Fruit fly (Drosophila melanogaster) whole organism, wandering third instar larva: ENCODE results near the gene CG32091.

Experiments used
- Abd-B ChIP-seq: fragments of >200 bp; optimal IDR thresholded peaks from 2 replicates; lab custom pipeline; 2017; ENCODE audit warnings: missing biosample characterization, missing genetic modification characterization
- CG32264 ChIP-seq: fragments of 200-800 bp; sonication (Bioruptor generic); optimal IDR thresholded peaks from 2 replicates; lab custom pipeline; 2016; ENCODE audit warnings: missing biosample characterization, missing genetic modification characterization
- Hnf4 ChIP-seq: fragments of 200-800 bp; sonication (Bioruptor generic); optimal IDR thresholded peaks from 2 replicates; lab custom pipeline; 2016; ENCODE audit warnings: missing biosample characterization, mild to moderate bottlenecking, missing genetic modification characterization
- Hr78 ChIP-seq: fragments of >200 bp; optimal IDR thresholded peaks from 2 replicates; lab custom pipeline; 2017; ENCODE audit warnings: missing biosample characterization, missing genetic modification characterization
- Myc ChIP-seq: fragments of >200 bp; optimal IDR thresholded peaks from 2 replicates; lab custom pipeline; 2017
- N ChIP-seq: fragments of >200 bp; optimal IDR thresholded peaks from 2 replicates; lab custom pipeline; 2018; ENCODE audit warnings: missing biosample characterization, missing external identifiers, missing genetic modification characterization
- brk ChIP-seq: fragments of 200-800 bp; sonication (Bioruptor generic); optimal IDR thresholded peaks from 2 replicates; lab custom pipeline; 2016; ENCODE audit warnings: missing biosample characterization, mild to moderate bottlenecking, missing genetic modification characterization
- dl ChIP-seq, 2 experiments: fragments of 175-275, 200-275 bp in 1 of 2; fragments of 200-275 bp in 1 of 2; sonication (Bioruptor generic); optimal IDR thresholded peaks; lab custom pipeline; 2018; ENCODE audit warnings: mild to moderate bottlenecking in 2 of 2, missing biosample characterization in 2 of 2, missing genetic modification characterization in 2 of 2, moderate library complexity in 2 of 2; ENCODE audit not compliant: partially characterized antibody in 2 of 2, insufficient read depth in 1 of 2
- foxo ChIP-seq, 2 experiments: fragments of 200-800 bp; sonication (Bioruptor generic); optimal IDR thresholded peaks; 2 replicates in 1 of 2; 3 replicates in 1 of 2; lab custom pipeline; 2016 to 2017; ENCODE audit warnings: missing biosample characterization in 2 of 2, missing genetic modification characterization in 2 of 2
- jim ChIP-seq: fragments of 175-275, 200-325 bp; sonication (Bioruptor generic); optimal IDR thresholded peaks from 2 replicates; lab custom pipeline; 2016; ENCODE audit warnings: missing biosample characterization, mild to moderate bottlenecking, missing genetic modification characterization
- lola ChIP-seq: fragments of >200 bp; optimal IDR thresholded peaks from 2 replicates; lab custom pipeline; 2017; ENCODE audit warnings: missing biosample characterization, missing genetic modification characterization
- psq ChIP-seq: fragments of 200-800 bp; sonication (Bioruptor generic); optimal IDR thresholded peaks from 3 replicates; lab custom pipeline; 2017; ENCODE audit warnings: missing biosample characterization, mild to moderate bottlenecking, missing genetic modification characterization, moderate library complexity
- rgr ChIP-seq: fragments of 200-800 bp; sonication (Bioruptor generic); optimal IDR thresholded peaks from 3 replicates; lab custom pipeline; 2016; ENCODE audit warnings: missing biosample characterization, mild to moderate bottlenecking, missing genetic modification characterization
- sv ChIP-seq: fragments of 200-800 bp; sonication (Bioruptor generic); optimal IDR thresholded peaks from 3 replicates; lab custom pipeline; 2016; ENCODE audit warnings: missing biosample characterization, missing genetic modification characterization

- no peak for TF ChIP-seq psq (GFP tag; lab: Kevin White, UChicago)
- TF ChIP-seq CG32264 (GFP tag; lab: Kevin White, UChicago) = no peak
- TF ChIP-seq sv (GFP tag; lab: Kevin White, UChicago) = no peak
- no peak for TF ChIP-seq Myc
- TF ChIP-seq Abd-B = no peak
- no peak for TF ChIP-seq Hr78
- TF ChIP-seq dl (GFP tag; optimal IDR thresholded peaks at IDR 0.05; lab: Kevin White, UChicago; ENCODE audit: insufficient read depth in 1 of 2, partially characterized antibody in 2 of 2) = no peak
- TF ChIP-seq brk (GFP tag; lab: Kevin White, UChicago) = peak; percentile 1
- no peak for TF ChIP-seq rgr (GFP tag; lab: Kevin White, UChicago)
- TF ChIP-seq jim (GFP tag; lab: Kevin White, UChicago) = no peak
- TF ChIP-seq lola (GFP tag; lab: Kevin White, UChicago) = no peak
- no peak for TF ChIP-seq N (GFP tag; lab: Kevin White, UChicago)
- TF ChIP-seq Hnf4 (GFP tag; lab: Kevin White, UChicago) = peak; percentile 37
- peak in 1 of 2 experiments; percentile 4 for TF ChIP-seq foxo (GFP tag; optimal IDR thresholded peaks at IDR 0.05; lab: Kevin White, UChicago)
Observed at dm6 chr3L:11630684-11631083, 508 bp upstream of the CG32091 start.
